Worm (Caenorhabditis elegans): ENCODE results near the gene rrsr-1.

ce11 chrV:14457070-14457469 is 32.3 kb upstream of the rrsr-1 start, which contains the start of gene coh-3:
- TF ChIP-seq blmp-1 (tag; optimal IDR thresholded peaks at IDR 0.05; ENCODE audit: insufficient read depth): no peak
- no peak for TF ChIP-seq elt-1 (tag; optimal IDR thresholded peaks at IDR 0.05)
- TF ChIP-seq alr-1 (tag; optimal IDR thresholded peaks at IDR 0.05): no peak
- TF ChIP-seq elt-3 (tag; optimal IDR thresholded peaks at IDR 0.05): no peak
- no peak for TF ChIP-seq mdl-1 (tag; optimal IDR thresholded peaks at IDR 0.05)
- TF ChIP-seq F13H6.1 (tag; optimal IDR thresholded peaks at IDR 0.05): no peak
- TF ChIP-seq ceh-82 (tag; optimal IDR thresholded peaks at IDR 0.05): no peak
- no peak for TF ChIP-seq snpc-4 (tag; optimal IDR thresholded peaks at IDR 0.05)
- no peak for TF ChIP-seq lsy-2 (tag; optimal IDR thresholded peaks at IDR 0.05)
- TF ChIP-seq ztf-11 (tag; optimal IDR thresholded peaks at IDR 0.05): no peak
- no peak for TF ChIP-seq R02D3.7 (tag; optimal IDR thresholded peaks at IDR 0.05)
- TF ChIP-seq nhr-77 (tag; optimal IDR thresholded peaks at IDR 0.05): no peak
- TF ChIP-seq ama-1 (optimal IDR thresholded peaks at IDR 0.05): no peak
- no peak for TF ChIP-seq nhr-21 (tag; optimal IDR thresholded peaks at IDR 0.05)

All from whole organism, L2 larva.